Worm (Caenorhabditis elegans): ENCODE measurements around the gene C04G6.2.

DNA sequence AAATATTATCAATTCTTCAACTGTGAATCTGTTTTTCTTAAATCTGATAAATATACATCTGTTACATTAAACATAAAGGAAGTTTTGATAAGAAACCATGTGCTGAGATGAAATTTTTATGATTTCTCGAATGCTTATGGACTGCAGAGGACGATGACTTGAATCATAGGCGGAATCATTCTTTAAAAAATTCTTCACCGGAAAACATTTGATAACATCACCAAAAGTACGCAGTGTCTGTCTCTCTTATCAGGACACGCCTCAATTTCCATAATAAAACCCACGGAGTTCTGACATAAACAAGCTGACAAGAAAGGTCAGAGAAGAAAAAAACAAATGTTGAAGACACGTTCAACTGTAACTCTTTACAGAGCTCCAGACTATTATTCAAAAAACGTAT lies 16.7 kb downstream of the C04G6.2 start, which contains the start of gene F09C12.2:
- TF ChIP-seq Y53G8AR.9 (GFP tag; conservative IDR thresholded peaks at IDR 0.05) (no peak), ekl-4 (GFP tag; IDR thresholded peaks at IDR 0.05) (no peak), snpc-4 (GFP tag; optimal IDR thresholded peaks at IDR 0.05) (no peak), snpc-4 (tag; optimal IDR thresholded peaks at IDR 0.05) (no peak), sea-2 (GFP tag; IDR thresholded peaks at IDR 0.05) (no peak), nhr-90 (tag; optimal IDR thresholded peaks at IDR 0.05) (no peak), madf-8 (GFP tag; conservative IDR thresholded peaks at IDR 0.05) (no peak), F57A8.1 (GFP tag; optimal IDR thresholded peaks at IDR 0.05) (no peak), chd-7 (tag; optimal IDR thresholded peaks at IDR 0.05) (no peak), hsf-1 (GFP tag; IDR thresholded peaks at IDR 0.05) (no peak), nhr-120 (GFP tag; IDR thresholded peaks at IDR 0.05) (no peak), unc-130 (GFP tag; optimal IDR thresholded peaks at IDR 0.05) (no peak)

Data from whole organism, young adult.